Worm (Caenorhabditis elegans): ENCODE results near the gene K05F1.8.
"Not testable (repeated sequence)": the region's sequence is repeated elsewhere in the genome, so short reads cannot be mapped to it uniquely, and the experiment has no call there.

K05F1.8 gene

ce11 chrII:5819655-5820054 lies 20.2 kb upstream of the K05F1.8 start (continued):
- peak; percentile 31 for TF ChIP-seq attf-5 (GFP tag; optimal IDR thresholded peaks at IDR 0.05)
- TF ChIP-seq hmg-1.2 (GFP tag; IDR thresholded peaks at IDR 0.05) = peak; percentile 21; the same call in 1 of the 2 replicates
- TF ChIP-seq let-526 (GFP tag; IDR thresholded peaks at IDR 0.05) = 0 out of 2 replicates have a peak, but pooled peaks have one; percentile 14
- TF ChIP-seq pha-4 (tag; optimal IDR thresholded peaks at IDR 0.05) = no peak
- peak; percentile 20 for TF ChIP-seq tbp1 (GFP tag; optimal IDR thresholded peaks at IDR 0.05)
- 0 out of 2 replicates have a peak, but pooled peaks have one; percentile 47 for TF ChIP-seq ztf-6 (GFP tag; IDR thresholded peaks at IDR 0.05)
- TF ChIP-seq ceh-27 (GFP tag; optimal IDR thresholded peaks at IDR 0.05) = peak; percentile 29

- TF ChIP-seq lsl-1 (GFP tag; optimal IDR thresholded peaks at IDR 0.05) (no peak), D2030.7 (GFP tag; IDR thresholded peaks at IDR 0.05) (no peak)
Observed at ce11 chrII:5818298-5818697, 18.8 kb upstream of the K05F1.8 start, which contains the start of gene ZK1248.4. ZK1248.4 (plus strand) TSS chrII:5818598.

- TF ChIP-seq snpc-1.3 (tag; optimal IDR thresholded peaks at IDR 0.05; ENCODE audit: insufficient read depth) = no peak
- no peak for TF ChIP-seq bed-1 (GFP tag; IDR thresholded peaks at IDR 0.05)
- no peak for TF ChIP-seq repo-1 (tag; optimal IDR thresholded peaks at IDR 0.05)
Observed at ce11 chrII:5816346-5816745, 16.9 kb upstream of the K05F1.8 start, which contains the start of gene ZK1248.20. ZK1248.20 (plus strand) TSS chrII:5816646.

- not testable (repeated sequence) for TF ChIP-seq B0261.1 (tag; optimal IDR thresholded peaks at IDR 0.05); snpc-1.1 (tag; optimal IDR thresholded peaks at IDR 0.05; ENCODE audit: insufficient read depth); bed-1 (GFP tag; IDR thresholded peaks at IDR 0.05)
Observed at ce11 chrII:5815382-5815781, 15.9 kb upstream of the K05F1.8 start, which contains the start of gene wago-5. wago-5 (minus strand) TSS chrII:5815482.

ce11 chrII:5810230-5810629 lies 10.8 kb upstream of the K05F1.8 start, which contains the start of the genes msp-64 and ZK1248.5:
msp-64 (minus strand) TSS chrII:5810330.
ZK1248.5 (plus strand) TSS chrII:5810514.
- TF ChIP-seq F52B5.7 (tag; optimal IDR thresholded peaks at IDR 0.05) (no peak), rcor-1 (GFP tag; IDR thresholded peaks at IDR 0.05) (no peak), ceh-58 (GFP tag; IDR thresholded peaks at IDR 0.05) (no peak)

ce11 chrII:5806563-5806962 lies 7.1 kb upstream of the K05F1.8 start:
- TF ChIP-seq nfya-1 (tag; optimal IDR thresholded peaks at IDR 0.05; ENCODE audit: borderline replicate concordance, insufficient read depth) = no peak
- peak; percentile 92 for TF ChIP-seq nhr-80 (tag; optimal IDR thresholded peaks at IDR 0.05)
- TF ChIP-seq T26A5.8 (tag; optimal IDR thresholded peaks at IDR 0.05) = no peak
- peak; percentile 33; the same call in 1 of the 2 replicates for TF ChIP-seq dox-1 (GFP tag; IDR thresholded peaks at IDR 0.05)
- TF ChIP-seq gei-17 (GFP tag; optimal IDR thresholded peaks at IDR 0.05) = no peak
- 0 out of 2 replicates have a peak, but pooled peaks have one; percentile 13 for TF ChIP-seq nfyb-1 (GFP tag; IDR thresholded peaks at IDR 0.05)

- no peak for TF ChIP-seq die-1 (tag; optimal IDR thresholded peaks at IDR 0.05)
- no peak for TF ChIP-seq lsy-27 (tag; optimal IDR thresholded peaks at IDR 0.05; ENCODE audit: borderline replicate concordance, insufficient read depth)
- no peak for TF ChIP-seq B0035.1 (tag; optimal IDR thresholded peaks at IDR 0.05)
- TF ChIP-seq ceh-100 (GFP tag; IDR thresholded peaks at IDR 0.05) = no peak
- TF ChIP-seq ama-1 (optimal IDR thresholded peaks at IDR 0.05) = no peak
- TF ChIP-seq ama-1 (GFP tag; optimal IDR thresholded peaks at IDR 0.05) = no peak
- no peak for TF ChIP-seq egrh-3 (GFP tag; IDR thresholded peaks at IDR 0.05)
- no peak for TF ChIP-seq aptf-3 (GFP tag; IDR thresholded peaks at IDR 0.05)
- TF ChIP-seq C17E4.6 (GFP tag; IDR thresholded peaks at IDR 0.05) = no peak
- no peak for TF ChIP-seq zim-3 (tag; optimal IDR thresholded peaks at IDR 0.05)
- TF ChIP-seq Y79H2A.3 (GFP tag; conservative IDR thresholded peaks at IDR 0.05) = no peak
- TF ChIP-seq nhr-80 (tag; optimal IDR thresholded peaks at IDR 0.05) = peak; percentile 34
- no peak for TF ChIP-seq cebp-1 (GFP tag; IDR thresholded peaks at IDR 0.05)
- peak; percentile 42 for TF ChIP-seq cebp-1 (tag; optimal IDR thresholded peaks at IDR 0.05)
- TF ChIP-seq Y67H2A.10 (GFP tag; conservative IDR thresholded peaks at IDR 0.05) = no peak
- TF ChIP-seq lin-40 (tag; optimal IDR thresholded peaks at IDR 0.05) = no peak
- no peak for TF ChIP-seq attf-6 (GFP tag; IDR thresholded peaks at IDR 0.05)
Observed at ce11 chrII:5805303-5805702, 5.8 kb upstream of the K05F1.8 start, which contains the start of gene K05F1.10. K05F1.10 (minus strand) TSS chrII:5805473.

Data from whole organism, young adult.